Fruit fly (Drosophila melanogaster) whole organism, pupa: ENCODE measurements around the gene trh.

Source experiments
- CG13204 ChIP-seq: fragments of 200-800 bp; sonication (Bioruptor generic); optimal IDR thresholded peaks from 2 replicates; lab custom pipeline; 2018; ENCODE audit warnings: missing biosample characterization, mild to moderate bottlenecking, missing genetic modification characterization, moderate library complexity
- Pif1A ChIP-seq: fragments of 200-800 bp; sonication (Bioruptor generic); optimal IDR thresholded peaks from 3 replicates; lab custom pipeline; 2016; ENCODE audit warnings: missing biosample characterization, missing genetic modification characterization

dm6 chr3L:385095-385494 is 7.3 kb downstream of the trh start:
- TF ChIP-seq Pif1A (GFP tag; lab: Kevin White, UChicago) (no peak), CG13204 (GFP tag; lab: Kevin White, UChicago) (no peak)
